Worm (Caenorhabditis elegans) whole organism, late embryonic: ENCODE data around the gene F07G6.2.
A peak's percentile ranks its signal among the peaks of the same experiment; 100 is the strongest.

Source experiments
- C08G9.2 ChIP-seq: sonication (generic microtip); optimal IDR thresholded peaks from 2 replicates; lab custom pipeline; 2016; ENCODE audit warnings: mild to moderate bottlenecking, missing genetic modification characterization, moderate library complexity, missing compliant biosample characterization
- K02D7.2 ChIP-seq: sonication (generic microtip); optimal IDR thresholded peaks from 2 replicates; lab custom pipeline; 2017; ENCODE audit warnings: mild to moderate bottlenecking, missing genetic modification characterization, missing compliant biosample characterization
- ceh-14 ChIP-seq: sonication (generic microtip); optimal IDR thresholded peaks from 2 replicates; lab custom pipeline; 2016; ENCODE audit warnings: missing genotype, missing genetic modification characterization, missing compliant biosample characterization
- ceh-18 ChIP-seq: sonication (generic microtip); optimal IDR thresholded peaks from 2 replicates; lab custom pipeline; 2016; ENCODE audit warnings: missing genetic modification characterization, missing compliant biosample characterization
- ceh-22 ChIP-seq: sonication (generic microtip); optimal IDR thresholded peaks from 2 replicates; lab custom pipeline; 2017; ENCODE audit warnings: missing biosample characterization, missing genetic modification characterization
- ceh-30 ChIP-seq: fragments of 150-350 bp; optimal IDR thresholded peaks from 2 replicates; lab custom pipeline; 2014; ENCODE audit warnings: missing biosample characterization, missing genetic modification characterization
- ceh-31 ChIP-seq: sonication (generic microtip); optimal IDR thresholded peaks from 2 replicates; lab custom pipeline; 2016; ENCODE audit warnings: missing genetic modification characterization, missing compliant biosample characterization
- ceh-45 ChIP-seq: fragments of 200-800 bp; sonication (Bioruptor generic); IDR thresholded peaks from 2 replicates; pipeline ENCODE4 v1.3.6; 2022; ENCODE audit warnings: missing genetic modification reagents, missing genetic modification characterization, missing compliant biosample characterization
- ceh-48 ChIP-seq: sonication (generic microtip); optimal IDR thresholded peaks from 2 replicates; lab custom pipeline; 2016; ENCODE audit warnings: missing genetic modification characterization, inconsistent platforms, missing compliant biosample characterization
- ceh-6 ChIP-seq: fragments of 200-800 bp; sonication (Bioruptor generic); optimal IDR thresholded peaks from 2 replicates; lab custom pipeline; 2018; ENCODE audit warnings: mild to moderate bottlenecking, missing genetic modification characterization, missing compliant biosample characterization
- che-1 ChIP-seq: sonication (generic microtip); optimal IDR thresholded peaks from 2 replicates; lab custom pipeline; 2016; ENCODE audit warnings: mild to moderate bottlenecking, missing genetic modification characterization, missing compliant biosample characterization
- elt-4 ChIP-seq: sonication (generic microtip); optimal IDR thresholded peaks from 2 replicates; lab custom pipeline; 2016; ENCODE audit warnings: missing genetic modification characterization, missing compliant biosample characterization
- eyg-1 ChIP-seq: sonication (generic microtip); optimal IDR thresholded peaks from 2 replicates; lab custom pipeline; 2016; ENCODE audit warnings: missing genotype, missing genetic modification characterization, missing compliant biosample characterization
- fax-1 ChIP-seq: sonication (generic microtip); optimal IDR thresholded peaks from 2 replicates; lab custom pipeline; 2016; ENCODE audit warnings: missing genotype, missing genetic modification characterization, missing compliant biosample characterization
- fkh-10 ChIP-seq: fragments of 150-350 bp; optimal IDR thresholded peaks from 2 replicates; lab custom pipeline; 2014; ENCODE audit warnings: missing biosample characterization, missing genetic modification reagents, missing genetic modification characterization
- hlh-15 ChIP-seq: sonication (generic microtip); optimal IDR thresholded peaks from 2 replicates; lab custom pipeline; 2016; ENCODE audit warnings: missing genetic modification characterization, missing compliant biosample characterization
- hlh-30 ChIP-seq: sonication (generic microtip); optimal IDR thresholded peaks from 2 replicates; lab custom pipeline; 2017; ENCODE audit warnings: antibody characterized with exemption, missing genetic modification characterization, missing compliant biosample characterization; ENCODE audit not compliant: insufficient read depth
- lim-6 ChIP-seq: sonication (generic microtip); optimal IDR thresholded peaks from 2 replicates; lab custom pipeline; 2016; ENCODE audit warnings: missing genetic modification characterization, missing compliant biosample characterization
- lin-11 ChIP-seq: fragments of 200-800 bp; sonication (Bioruptor generic); optimal IDR thresholded peaks from 2 replicates; lab custom pipeline; 2018; ENCODE audit warnings: mild to moderate bottlenecking, missing genetic modification characterization, missing compliant biosample characterization
- mec-3 ChIP-seq: sonication (generic microtip); optimal IDR thresholded peaks from 2 replicates; lab custom pipeline; 2016; ENCODE audit warnings: borderline replicate concordance, missing genetic modification characterization, missing compliant biosample characterization
- nfya-1 ChIP-seq: sonication (generic microtip); optimal IDR thresholded peaks from 2 replicates; lab custom pipeline; 2017; ENCODE audit warnings: missing genetic modification characterization, mild to moderate bottlenecking, missing compliant biosample characterization, antibody characterized with exemption, moderate library complexity
- nhr-11 ChIP-seq: fragments of 150-350 bp; optimal IDR thresholded peaks from 2 replicates; lab custom pipeline; 2014; ENCODE audit warnings: missing biosample characterization, missing genetic modification characterization
- nhr-232 ChIP-seq: sonication (generic microtip); optimal IDR thresholded peaks from 2 replicates; lab custom pipeline; 2016; ENCODE audit warnings: missing genetic modification characterization, missing compliant biosample characterization
- pat-9 ChIP-seq: fragments of 200-800 bp; sonication (Bioruptor generic); optimal IDR thresholded peaks from 2 replicates; lab custom pipeline; 2018; ENCODE audit warnings: mild to moderate bottlenecking, missing genetic modification characterization, moderate library complexity, missing compliant biosample characterization
- pha-2 ChIP-seq: sonication (generic microtip); optimal IDR thresholded peaks from 2 replicates; lab custom pipeline; 2017; ENCODE audit warnings: mild to moderate bottlenecking, missing genetic modification characterization, missing compliant biosample characterization
- pqm-1 ChIP-seq: sonication (generic microtip); optimal IDR thresholded peaks from 2 replicates; lab custom pipeline; 2016; ENCODE audit warnings: missing genetic modification characterization, missing compliant biosample characterization
- ref-2 ChIP-seq: sonication (generic microtip); optimal IDR thresholded peaks from 2 replicates; lab custom pipeline; 2016; ENCODE audit warnings: missing genetic modification characterization, missing compliant biosample characterization
- sox-2 ChIP-seq: fragments of 200-800 bp; sonication (Bioruptor generic); IDR thresholded peaks from 2 replicates; pipeline ENCODE4 v1.3.6; 2022; ENCODE audit warnings: missing genetic modification reagents, missing genetic modification characterization, missing compliant biosample characterization
- ttx-3 ChIP-seq: sonication (generic microtip); optimal IDR thresholded peaks from 2 replicates; lab custom pipeline; 2016; ENCODE audit warnings: missing genetic modification reagents, missing genetic modification characterization, missing compliant biosample characterization
- unc-3 ChIP-seq, 2 experiments: fragments of 200-800 bp in 1 of 2; sonication (Bioruptor generic) in 1 of 2; sonication (generic microtip) in 1 of 2; conservative IDR thresholded peaks in 1 of 2; optimal IDR thresholded peaks in 1 of 2; 2 replicates each; pipeline versions ENCODE4 v1.3.6 to Lab custom; 2016 to 2022; ENCODE audit warnings: missing compliant biosample characterization in 2 of 2, missing genetic modification characterization in 2 of 2, missing genetic modification reagents in 1 of 2
- unc-42 ChIP-seq: sonication (generic microtip); optimal IDR thresholded peaks from 2 replicates; lab custom pipeline; 2016; ENCODE audit warnings: missing genotype, missing genetic modification characterization, missing compliant biosample characterization
- unc-55 ChIP-seq: sonication (generic microtip); optimal IDR thresholded peaks from 2 replicates; lab custom pipeline; 2017; ENCODE audit warnings: missing biosample characterization, missing genetic modification reagents, missing genetic modification characterization
- unc-86 ChIP-seq: sonication (generic microtip); optimal IDR thresholded peaks from 2 replicates; lab custom pipeline; 2016; ENCODE audit warnings: missing genetic modification characterization, missing compliant biosample characterization
- zip-5 ChIP-seq: sonication (generic microtip); optimal IDR thresholded peaks from 2 replicates; lab custom pipeline; 2016; ENCODE audit warnings: missing genetic modification characterization, missing compliant biosample characterization

The F07G6.2 gene

ce11 chrX:1712538-1712937, 14.6 kb upstream of the F07G6.2 start, which contains the start of gene fbxa-52:
Gene fbxa-52 (minus strand): TSS chrX:1712638.
- TF ChIP-seq elt-4 (tag; lab: Kevin White, UChicago) (no peak), ceh-14 (no peak), K02D7.2 (tag; lab: Kevin White, UChicago) (no peak), sox-2 (GFP tag; lab: Robert Waterston, UW) (no peak), unc-55 (GFP tag; lab: Kevin White, UChicago) (no peak), C08G9.2 (no peak), fax-1 (tag; lab: Kevin White, UChicago) (no peak), nfya-1 (no peak), eyg-1 (tag; lab: Kevin White, UChicago) (no peak), ttx-3 (tag; lab: Kevin White, UChicago) (no peak), hlh-15 (no peak), che-1 (tag; lab: Kevin White, UChicago) (no peak), lin-11 (tag; lab: Kevin White, UChicago) (no peak), pqm-1 (tag; lab: Kevin White, UChicago) (no peak)

- TF ChIP-seq nhr-232, result no peak
- TF ChIP-seq ceh-14, result no peak
- TF ChIP-seq mec-3 (tag; lab: Kevin White, UChicago), result no peak
- TF ChIP-seq unc-42, result no peak
Measured at ce11 chrX:1718479-1718878, 8.7 kb upstream of the F07G6.2 start, which contains the start of gene fbxa-53. Gene fbxa-53 (minus strand): TSS chrX:1718579.

- TF ChIP-seq ceh-14 (no peak), nfya-1 (no peak), unc-86 (no peak)
Measured at ce11 chrX:1720359-1720758, 6.8 kb upstream of the F07G6.2 start, which contains the start of gene F07G6.8. Gene F07G6.8 (minus strand): TSS chrX:1720459.

- TF ChIP-seq pha-2 (tag; lab: Kevin White, UChicago) (no peak), nhr-11 (tag; lab: Kevin White, UChicago) (no peak), ref-2 (tag; lab: Kevin White, UChicago) (no peak), ceh-30 (no peak), zip-5 (tag; lab: Kevin White, UChicago) (no peak), C08G9.2 (no peak), unc-86 (no peak), lim-6 (tag; lab: Kevin White, UChicago) (no peak), fkh-10 (no peak), ceh-22 (no peak), ceh-6 (no peak), pat-9 (tag; lab: Kevin White, UChicago) (no peak), unc-55 (GFP tag; lab: Kevin White, UChicago) (no peak), ceh-45 (GFP tag; lab: Robert Waterston, UW) (no peak), unc-3 (GFP tag; conservative IDR thresholded peaks at IDR 0.05; lab: Robert Waterston, UW) (no peak), unc-3 (tag; optimal IDR thresholded peaks at IDR 0.05; lab: Kevin White, UChicago) (no peak), pqm-1 (tag; lab: Kevin White, UChicago) (no peak), ceh-48 (tag; lab: Kevin White, UChicago) (no peak), mec-3 (tag; lab: Kevin White, UChicago) (no peak), ceh-31 (tag; lab: Kevin White, UChicago) (no peak)
Measured at ce11 chrX:1729558-1729957, 2.4 kb downstream of the F07G6.2 start, which contains the start of gene dgn-3. Gene dgn-3 (plus strand): TSS chrX:1729858.

ce11 chrX:1735941-1736340, 8.8 kb downstream of the F07G6.2 start, which contains the start of gene F07G6.12:
Gene F07G6.12 (plus strand): TSS chrX:1736241.
- TF ChIP-seq ceh-18 (tag; lab: Kevin White, UChicago) (no peak), hlh-30 (tag; lab: Kevin White, UChicago) (peak; percentile 17)
